Fruit fly (Drosophila melanogaster) whole organism, pupa: ENCODE results near the gene tnc.

Source experiments
- CG10348 ChIP-seq: fragments of 200-800 bp; sonication (Bioruptor generic); IDR thresholded peaks from 2 replicates; pipeline ENCODE4 v1.3.6; 2022; ENCODE audit warnings: missing biosample characterization, missing genetic modification characterization
- CG12605 ChIP-seq: fragments of 200-800 bp; sonication (Bioruptor generic); IDR thresholded peaks from 2 replicates; pipeline ENCODE4 v1.3.6; 2022; ENCODE audit warnings: missing biosample characterization, missing genetic modification characterization
- CG13204 ChIP-seq: fragments of 200-800 bp; sonication (Bioruptor generic); optimal IDR thresholded peaks from 2 replicates; lab custom pipeline; 2018; ENCODE audit warnings: missing biosample characterization, mild to moderate bottlenecking, missing genetic modification characterization, moderate library complexity
- CG14655 ChIP-seq: fragments of 200-800 bp; sonication (Bioruptor generic); optimal IDR thresholded peaks from 3 replicates; lab custom pipeline; 2017; ENCODE audit warnings: mild to moderate bottlenecking, missing biosample characterization, missing genetic modification reagents, missing genetic modification characterization
- CG15710 ChIP-seq: fragments of 200-800 bp; sonication (Bioruptor generic); optimal IDR thresholded peaks from 2 replicates; lab custom pipeline; 2018; ENCODE audit warnings: missing biosample characterization, mild to moderate bottlenecking, missing genetic modification characterization, moderate library complexity
- CG17806 ChIP-seq: fragments of 200-800 bp; sonication (Bioruptor generic); optimal IDR thresholded peaks from 2 replicates; lab custom pipeline; 2018; ENCODE audit warnings: missing biosample characterization, mild to moderate bottlenecking, missing genetic modification characterization, moderate library complexity
- CG32121 ChIP-seq: fragments of 200-800 bp; sonication (Bioruptor generic); IDR thresholded peaks from 2 replicates; pipeline ENCODE4 v1.3.6; 2022; ENCODE audit warnings: missing biosample characterization, missing genetic modification characterization
- CG34367 ChIP-seq: fragments of 200-800 bp; sonication (Bioruptor generic); optimal IDR thresholded peaks from 2 replicates; lab custom pipeline; 2018; ENCODE audit warnings: missing biosample characterization, mild to moderate bottlenecking, missing genetic modification characterization
- CG4496 ChIP-seq: fragments of 200-800 bp; sonication (Bioruptor generic); IDR thresholded peaks from 3 replicates; pipeline ENCODE4 v1.3.6; 2022; ENCODE audit warnings: missing biosample characterization, missing genetic modification characterization
- CG8159 ChIP-seq: fragments of 200-800 bp; sonication (Bioruptor generic); optimal IDR thresholded peaks from 3 replicates; lab custom pipeline; 2018; ENCODE audit warnings: missing biosample characterization, mild to moderate bottlenecking, missing genetic modification characterization, moderate library complexity
- CG8301 ChIP-seq: fragments of 200-800 bp; sonication (Bioruptor generic); optimal IDR thresholded peaks from 2 replicates; lab custom pipeline; 2018; ENCODE audit warnings: missing biosample characterization, mild to moderate bottlenecking, missing genetic modification characterization
- CG9948 ChIP-seq: fragments of 200-800 bp; sonication (Bioruptor generic); optimal IDR thresholded peaks from 2 replicates; lab custom pipeline; 2018; ENCODE audit warnings: missing biosample characterization, mild to moderate bottlenecking, missing genetic modification characterization, moderate library complexity
- D1 ChIP-seq: fragments of 200-800 bp; sonication (Bioruptor generic); optimal IDR thresholded peaks from 2 replicates; lab custom pipeline; 2018; ENCODE audit warnings: missing biosample characterization, mild to moderate bottlenecking, missing genetic modification characterization, moderate library complexity
- EcR ChIP-seq: fragments of 200-800 bp; sonication (Bioruptor generic); optimal IDR thresholded peaks from 3 replicates; lab custom pipeline; 2019; ENCODE audit warnings: missing biosample characterization, missing genetic modification characterization, mild to moderate bottlenecking, moderate library complexity, missing genetic modification reagents
- Ets98B ChIP-seq: fragments of 200-800 bp; sonication (Bioruptor generic); IDR thresholded peaks from 2 replicates; pipeline ENCODE4 v1.3.6; 2022; ENCODE audit warnings: missing biosample characterization, missing genetic modification characterization
- Pif1A ChIP-seq: fragments of 200-800 bp; sonication (Bioruptor generic); optimal IDR thresholded peaks from 3 replicates; lab custom pipeline; 2016; ENCODE audit warnings: missing biosample characterization, missing genetic modification characterization
- Pif1B ChIP-seq: fragments of 200-800 bp; sonication (Bioruptor generic); optimal IDR thresholded peaks from 3 replicates; lab custom pipeline; 2016; ENCODE audit warnings: missing biosample characterization, missing genetic modification characterization
- Snoo ChIP-seq: fragments of 200-800 bp; sonication (Bioruptor generic); optimal IDR thresholded peaks from 3 replicates; lab custom pipeline; 2017; ENCODE audit warnings: missing biosample characterization, mild to moderate bottlenecking, missing genetic modification characterization, inconsistent platforms
- fd96Ca ChIP-seq: fragments of 200-800 bp; sonication (Bioruptor generic); IDR thresholded peaks from 3 replicates; pipeline ENCODE4 v1.3.6; 2022; ENCODE audit warnings: missing biosample characterization, missing genetic modification characterization
- gl ChIP-seq: fragments of 200-800 bp; sonication (Bioruptor generic); optimal IDR thresholded peaks from 2 replicates; lab custom pipeline; 2018; ENCODE audit warnings: missing biosample characterization, mild to moderate bottlenecking, missing genetic modification characterization
- rn ChIP-seq: fragments of 200-800 bp; sonication (Bioruptor generic); IDR thresholded peaks from 2 replicates; pipeline ENCODE4 v1.3.6; 2022; ENCODE audit warnings: missing biosample characterization, missing genetic modification characterization

tnc gene

dm6 chr3R:24947332-24947731 lies 36.9 kb upstream of the tnc start, which contains the start of gene mah:
mah (plus strand) TSS chr3R:24947632.
- no peak for TF ChIP-seq fd96Ca (GFP tag; lab: Robert Waterston, UW)
- peak; percentile 25 for TF ChIP-seq EcR (GFP tag; lab: Kevin White, UChicago)
- TF ChIP-seq Ets98B (GFP tag; lab: Robert Waterston, UW): no peak
- no peak for TF ChIP-seq CG12605 (GFP tag; lab: Robert Waterston, UW)
- TF ChIP-seq CG17806 (tag; lab: Kevin White, UChicago): no peak
- peak; percentile 59 for TF ChIP-seq gl
- TF ChIP-seq CG34367 (tag; lab: Kevin White, UChicago): no peak

- peak; percentile 76 for TF ChIP-seq CG17806 (tag; lab: Kevin White, UChicago)
- peak; percentile 66 for TF ChIP-seq CG8159 (tag; lab: Kevin White, UChicago)
- peak; percentile 56 for TF ChIP-seq CG15710 (tag; lab: Kevin White, UChicago)
- no peak for TF ChIP-seq rn (GFP tag; lab: Robert Waterston, UW)
- TF ChIP-seq CG4496 (GFP tag; lab: Robert Waterston, UW): 0 out of 3 replicates have a peak, but pooled peaks have one; percentile 10
- peak; percentile 27 for TF ChIP-seq gl
- no peak for TF ChIP-seq CG14655 (GFP tag; lab: Kevin White, UChicago)
- TF ChIP-seq CG34367 (tag; lab: Kevin White, UChicago): peak; percentile 66
- no peak for TF ChIP-seq Pif1B
- TF ChIP-seq CG10348 (GFP tag; lab: Robert Waterston, UW): no peak
- peak; percentile 68 for TF ChIP-seq CG9948 (tag; lab: Kevin White, UChicago)
Observed at dm6 chr3R:24953152-24953551, 31.0 kb upstream of the tnc start.

- TF ChIP-seq Snoo (tag; lab: Kevin White, UChicago): peak; percentile 34
- peak; percentile 1 for TF ChIP-seq CG17806 (tag; lab: Kevin White, UChicago)
- TF ChIP-seq CG32121: no peak
- TF ChIP-seq, all 21 proteins: peak for 2
Observed at dm6 chr3R:24962470-24962869, 21.7 kb upstream of the tnc start.

- TF ChIP-seq CG9948 (tag; lab: Kevin White, UChicago): peak; percentile 39
- no peak for TF ChIP-seq D1 (tag; lab: Kevin White, UChicago)
- TF ChIP-seq CG8159 (tag; lab: Kevin White, UChicago): peak; percentile 6
- TF ChIP-seq CG13204 (GFP tag; lab: Kevin White, UChicago): no peak
- no peak for TF ChIP-seq Ets98B (GFP tag; lab: Robert Waterston, UW)
- no peak for TF ChIP-seq Pif1B
- no peak for TF ChIP-seq CG10348 (GFP tag; lab: Robert Waterston, UW)
- no peak for TF ChIP-seq rn (GFP tag; lab: Robert Waterston, UW)
- peak; percentile 47 for TF ChIP-seq CG14655 (GFP tag; lab: Kevin White, UChicago)
- no peak for TF ChIP-seq EcR (GFP tag; lab: Kevin White, UChicago)
- TF ChIP-seq CG8301 (tag; lab: Kevin White, UChicago): peak; percentile 30
- no peak for TF ChIP-seq fd96Ca (GFP tag; lab: Robert Waterston, UW)
- no peak for TF ChIP-seq CG4496 (GFP tag; lab: Robert Waterston, UW)
- no peak for TF ChIP-seq CG34367 (tag; lab: Kevin White, UChicago)
- TF ChIP-seq gl: no peak
- TF ChIP-seq CG15710 (tag; lab: Kevin White, UChicago): no peak
- no peak for TF ChIP-seq CG17806 (tag; lab: Kevin White, UChicago)
- no peak for TF ChIP-seq CG32121
- TF ChIP-seq CG12605 (GFP tag; lab: Robert Waterston, UW): no peak
- TF ChIP-seq Pif1A (GFP tag; lab: Kevin White, UChicago): no peak
- TF ChIP-seq Snoo (tag; lab: Kevin White, UChicago): no peak
Observed at dm6 chr3R:24965403-24965802, 18.8 kb upstream of the tnc start.

dm6 chr3R:24966578-24966977 lies 17.6 kb upstream of the tnc start:
- TF ChIP-seq CG4496 (GFP tag; lab: Robert Waterston, UW) (no peak), CG14655 (GFP tag; lab: Kevin White, UChicago) (peak; percentile 56), CG8301 (tag; lab: Kevin White, UChicago) (peak; percentile 18)

DNA sequence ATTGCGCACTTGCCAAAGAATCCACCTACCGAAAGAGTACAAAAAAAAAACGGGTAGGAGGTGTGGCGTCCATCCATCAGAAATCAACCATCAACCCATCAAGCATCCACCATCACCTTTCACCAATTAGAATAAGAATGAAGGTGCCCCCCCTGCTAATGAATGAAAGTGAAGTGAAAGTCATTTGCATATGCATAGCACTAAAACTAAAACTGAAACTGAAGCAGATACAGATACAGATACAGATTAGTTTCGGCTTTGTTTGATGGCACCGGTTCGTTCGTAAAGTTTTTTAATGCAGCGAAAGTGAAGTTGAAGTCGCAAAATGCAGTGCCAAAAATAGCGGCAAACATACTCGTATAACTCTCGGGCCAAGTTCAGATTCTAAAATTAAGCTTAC lies 16.2 kb upstream of the tnc start:
- no peak for TF ChIP-seq gl
- no peak for TF ChIP-seq Pif1B
- no peak for TF ChIP-seq rn (GFP tag; lab: Robert Waterston, UW)
- no peak for TF ChIP-seq CG13204 (GFP tag; lab: Kevin White, UChicago)
- no peak for TF ChIP-seq Snoo (tag; lab: Kevin White, UChicago)
- no peak for TF ChIP-seq D1 (tag; lab: Kevin White, UChicago)
- TF ChIP-seq CG8159 (tag; lab: Kevin White, UChicago): no peak
- TF ChIP-seq Ets98B (GFP tag; lab: Robert Waterston, UW): no peak
- no peak for TF ChIP-seq CG12605 (GFP tag; lab: Robert Waterston, UW)
- no peak for TF ChIP-seq fd96Ca (GFP tag; lab: Robert Waterston, UW)
- no peak for TF ChIP-seq Pif1A (GFP tag; lab: Kevin White, UChicago)
- TF ChIP-seq CG15710 (tag; lab: Kevin White, UChicago): no peak
- no peak for TF ChIP-seq CG14655 (GFP tag; lab: Kevin White, UChicago)
- no peak for TF ChIP-seq CG4496 (GFP tag; lab: Robert Waterston, UW)
- TF ChIP-seq CG32121: no peak
- no peak for TF ChIP-seq CG10348 (GFP tag; lab: Robert Waterston, UW)
- TF ChIP-seq CG8301 (tag; lab: Kevin White, UChicago): no peak
- TF ChIP-seq CG34367 (tag; lab: Kevin White, UChicago): no peak
